Fruit fly (Drosophila melanogaster): ENCODE results near the gene PsGEF.

PsGEF gene

dm6 chrX:2387579-2388362 is at the start of gene PsGEF:
PsGEF (minus strand) TSS chrX:2387664.
- TF ChIP-seq h (optimal IDR thresholded peaks at IDR 0.05) (no peak), ttk (optimal IDR thresholded peaks at IDR 0.05) (no peak), Myc (optimal IDR thresholded peaks at IDR 0.05) (no peak), psq (optimal IDR thresholded peaks at IDR 0.05) (no peak), Sin3A (optimal IDR thresholded peaks at IDR 0.05) (no peak), insv (optimal IDR thresholded peaks at IDR 0.05) (no peak)

DNA sequence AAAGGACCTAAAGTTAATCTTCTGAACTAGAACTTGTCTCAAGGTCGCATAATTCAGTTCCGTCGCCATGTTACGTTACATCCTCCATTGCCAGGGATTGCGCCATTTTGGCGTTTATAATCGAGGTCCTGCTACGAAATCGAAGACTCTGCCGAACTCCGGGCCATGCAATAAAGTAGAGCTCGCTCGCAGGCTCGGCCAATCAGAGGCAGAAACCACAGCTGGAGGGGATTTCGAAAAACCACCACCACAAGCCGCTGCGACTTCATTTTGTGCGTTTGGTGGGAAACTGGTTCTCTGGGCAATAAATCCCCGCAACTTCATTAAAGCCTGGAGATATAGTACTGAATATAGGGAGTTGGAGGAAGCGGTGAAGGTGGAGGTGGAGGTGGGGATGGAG is 47.4 kb upstream of the PsGEF start:
- TF ChIP-seq h (optimal IDR thresholded peaks at IDR 0.05) = no peak
- TF ChIP-seq ttk (optimal IDR thresholded peaks at IDR 0.05) = no peak
- TF ChIP-seq psq (optimal IDR thresholded peaks at IDR 0.05) = no peak
- no peak for TF ChIP-seq insv (optimal IDR thresholded peaks at IDR 0.05)
- no peak for TF ChIP-seq Sin3A (optimal IDR thresholded peaks at IDR 0.05)
- TF ChIP-seq Myc (optimal IDR thresholded peaks at IDR 0.05) = no peak

DNA sequence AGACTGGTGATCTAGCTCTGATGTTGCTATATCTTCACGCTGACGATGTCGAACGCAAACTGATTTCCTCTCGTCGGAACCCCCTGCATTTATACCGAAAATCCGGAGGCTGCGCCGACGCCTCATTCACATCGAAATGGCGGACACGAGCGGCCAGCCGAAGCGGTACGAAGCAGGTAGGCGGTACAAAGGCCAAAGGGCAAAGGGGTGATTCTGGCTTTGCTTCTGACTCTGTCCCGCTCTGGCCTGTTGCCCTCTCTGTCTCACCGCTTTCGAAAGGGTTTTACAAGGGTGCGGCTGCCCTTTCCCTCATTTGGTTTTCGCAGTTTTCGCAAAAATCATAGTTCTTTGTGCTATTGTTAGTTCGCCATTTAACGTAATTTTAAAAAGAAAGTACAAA is 41.4 kb upstream of the PsGEF start, which contains the start of gene gt:
TSS of gene gt (minus strand) at position 65 of the 400 bp plus-strand sequence.
- TF ChIP-seq psq (optimal IDR thresholded peaks at IDR 0.05) = no peak
- TF ChIP-seq insv (optimal IDR thresholded peaks at IDR 0.05) = no peak
- no peak for TF ChIP-seq Sin3A (optimal IDR thresholded peaks at IDR 0.05)

DNA sequence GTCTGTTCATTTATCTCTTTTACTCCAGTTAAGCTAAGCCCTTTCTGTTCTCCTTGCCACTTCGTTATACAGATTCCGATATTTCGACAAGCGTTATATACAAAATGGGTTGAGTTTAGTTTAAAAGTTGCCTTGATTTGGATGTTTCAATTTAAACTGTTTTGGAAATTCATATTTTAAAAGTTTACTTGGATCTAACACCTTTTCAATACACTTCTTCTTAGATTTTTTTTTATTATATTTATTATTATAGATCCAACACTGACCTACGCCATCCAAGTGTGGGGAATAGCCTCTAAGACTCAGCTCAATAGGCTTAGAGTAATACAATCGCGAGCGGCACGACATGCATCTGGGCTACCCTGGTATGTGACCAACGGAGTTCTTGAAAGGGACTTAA is 38.3 kb upstream of the PsGEF start, which contains the start of gene CG32797:
TSS of gene CG32797 (minus strand) at position 101 of the 400 bp plus-strand sequence.
- TF ChIP-seq psq (optimal IDR thresholded peaks at IDR 0.05) (no peak), ttk (optimal IDR thresholded peaks at IDR 0.05) (no peak), Myc (optimal IDR thresholded peaks at IDR 0.05) (no peak), h (optimal IDR thresholded peaks at IDR 0.05) (no peak)

- TF ChIP-seq Myc (optimal IDR thresholded peaks at IDR 0.05) = no peak
- no peak for TF ChIP-seq insv (optimal IDR thresholded peaks at IDR 0.05)
- no peak for TF ChIP-seq ttk (optimal IDR thresholded peaks at IDR 0.05)
- no peak for TF ChIP-seq psq (optimal IDR thresholded peaks at IDR 0.05)
- no peak for TF ChIP-seq Sin3A (optimal IDR thresholded peaks at IDR 0.05)
- no peak for TF ChIP-seq h (optimal IDR thresholded peaks at IDR 0.05)
Measured at dm6 chrX:2419518-2419917, 32.1 kb upstream of the PsGEF start.

dm6 chrX:2410805-2411204 is 23.3 kb upstream of the PsGEF start, which contains the start of gene CG12496:
CG12496 (minus strand) TSS chrX:2410901.
- TF ChIP-seq Sin3A (optimal IDR thresholded peaks at IDR 0.05) = no peak
- no peak for TF ChIP-seq psq (optimal IDR thresholded peaks at IDR 0.05)
- TF ChIP-seq Myc (optimal IDR thresholded peaks at IDR 0.05) = no peak
- no peak for TF ChIP-seq h (optimal IDR thresholded peaks at IDR 0.05)
- TF ChIP-seq ttk (optimal IDR thresholded peaks at IDR 0.05) = no peak
- TF ChIP-seq insv (optimal IDR thresholded peaks at IDR 0.05) = no peak

- TF ChIP-seq psq (optimal IDR thresholded peaks at IDR 0.05) (no peak), ttk (optimal IDR thresholded peaks at IDR 0.05) (no peak), Sin3A (optimal IDR thresholded peaks at IDR 0.05) (no peak), insv (optimal IDR thresholded peaks at IDR 0.05) (no peak), h (optimal IDR thresholded peaks at IDR 0.05) (no peak), Myc (optimal IDR thresholded peaks at IDR 0.05) (no peak)
Measured at dm6 chrX:2408675-2409163, 21.3 kb upstream of the PsGEF start.

- TF ChIP-seq Myc (optimal IDR thresholded peaks at IDR 0.05) = no peak
- TF ChIP-seq h (optimal IDR thresholded peaks at IDR 0.05) = no peak
- no peak for TF ChIP-seq Sin3A (optimal IDR thresholded peaks at IDR 0.05)
- no peak for TF ChIP-seq insv (optimal IDR thresholded peaks at IDR 0.05)
- TF ChIP-seq psq (optimal IDR thresholded peaks at IDR 0.05) = no peak
- no peak for TF ChIP-seq ttk (optimal IDR thresholded peaks at IDR 0.05)
Measured at dm6 chrX:2399438-2399837, 12.0 kb upstream of the PsGEF start.

dm6 chrX:2396204-2396882 is 8.9 kb upstream of the PsGEF start:
- TF ChIP-seq ttk (optimal IDR thresholded peaks at IDR 0.05) = no peak
- TF ChIP-seq psq (optimal IDR thresholded peaks at IDR 0.05) = no peak
- no peak for TF ChIP-seq Myc (optimal IDR thresholded peaks at IDR 0.05)
- no peak for TF ChIP-seq Sin3A (optimal IDR thresholded peaks at IDR 0.05)
- TF ChIP-seq h (optimal IDR thresholded peaks at IDR 0.05) = no peak
- TF ChIP-seq insv (optimal IDR thresholded peaks at IDR 0.05) = no peak

DNA sequence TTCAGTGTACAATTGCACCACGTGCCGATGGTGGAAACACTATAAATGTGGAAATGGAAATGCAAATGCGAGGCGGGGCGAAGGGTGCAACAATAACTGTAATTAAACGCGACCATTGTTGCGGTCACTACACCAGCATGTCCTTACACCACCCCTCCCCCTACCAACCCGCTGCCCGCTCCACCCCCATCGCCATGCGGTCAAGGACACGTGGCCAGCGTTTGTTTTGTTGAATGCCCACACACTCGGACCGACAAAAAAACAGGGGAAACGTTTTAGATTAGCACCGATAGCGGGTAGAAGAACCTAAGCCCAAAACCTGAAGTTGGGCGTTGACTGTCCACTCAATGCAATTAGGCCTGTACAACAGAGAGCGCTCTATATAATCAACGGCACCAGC is 7.1 kb upstream of the PsGEF start:
- no peak for TF ChIP-seq Myc (optimal IDR thresholded peaks at IDR 0.05)
- no peak for TF ChIP-seq psq (optimal IDR thresholded peaks at IDR 0.05)
- TF ChIP-seq Sin3A (optimal IDR thresholded peaks at IDR 0.05) = no peak
- no peak for TF ChIP-seq ttk (optimal IDR thresholded peaks at IDR 0.05)
- TF ChIP-seq insv (optimal IDR thresholded peaks at IDR 0.05) = no peak
- TF ChIP-seq h (optimal IDR thresholded peaks at IDR 0.05) = no peak

- TF ChIP-seq Sin3A (optimal IDR thresholded peaks at IDR 0.05) = no peak
- no peak for TF ChIP-seq ttk (optimal IDR thresholded peaks at IDR 0.05)
- TF ChIP-seq psq (optimal IDR thresholded peaks at IDR 0.05) = no peak
- no peak for TF ChIP-seq Myc (optimal IDR thresholded peaks at IDR 0.05)
- TF ChIP-seq insv (optimal IDR thresholded peaks at IDR 0.05) = no peak
- TF ChIP-seq h (optimal IDR thresholded peaks at IDR 0.05) = no peak
Measured at dm6 chrX:2383121-2383848, 4.2 kb downstream of the PsGEF start.

DNA sequence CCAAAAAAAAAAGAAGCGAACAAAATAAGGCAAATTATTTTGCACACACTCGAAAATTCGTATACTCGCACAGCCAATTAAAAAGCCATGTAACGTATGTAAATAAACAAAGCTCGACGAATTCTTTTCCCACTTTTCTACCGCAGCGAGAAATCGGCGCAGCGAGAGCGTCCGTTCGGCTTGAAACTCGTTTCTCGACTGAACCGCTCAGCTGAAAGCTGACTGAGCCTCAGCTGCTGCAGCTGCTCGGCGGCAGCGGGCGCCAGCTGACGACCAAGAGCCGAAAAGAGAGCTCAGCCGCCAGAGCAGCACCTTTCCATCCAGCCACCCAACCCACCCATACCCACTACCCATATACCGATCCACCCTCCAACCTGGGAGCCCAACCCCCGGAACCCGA is 21.3 kb downstream of the PsGEF start, which contains the start of gene CG2841:
TSS of gene CG2841 (minus strand) at position 186 of the 400 bp plus-strand sequence.
- TF ChIP-seq psq (optimal IDR thresholded peaks at IDR 0.05) (no peak), Sin3A (optimal IDR thresholded peaks at IDR 0.05) (no peak), ttk (optimal IDR thresholded peaks at IDR 0.05) (no peak), Myc (optimal IDR thresholded peaks at IDR 0.05) (no peak), insv (optimal IDR thresholded peaks at IDR 0.05) (no peak), h (optimal IDR thresholded peaks at IDR 0.05) (no peak)
